Fruit fly (Drosophila melanogaster): ENCODE data around the gene Rich.

The Rich gene

dm6 chr3L:22277186-22277585 lies 14.5 kb upstream of the Rich start:
- TF ChIP-seq sage (GFP tag; optimal IDR thresholded peaks at IDR 0.05): no peak
- TF ChIP-seq Hr83 (GFP tag; optimal IDR thresholded peaks at IDR 0.05; ENCODE audit: poor library complexity, severe bottlenecking): no peak
- no peak for TF ChIP-seq Sp1 (GFP tag; optimal IDR thresholded peaks at IDR 0.05)
- no peak for TF ChIP-seq CG32264 (GFP tag; optimal IDR thresholded peaks at IDR 0.05)
- no peak for TF ChIP-seq lola (GFP tag; optimal IDR thresholded peaks at IDR 0.05)
- no peak for TF ChIP-seq foxo (GFP tag; optimal IDR thresholded peaks at IDR 0.05)
- peak; percentile 27 for TF ChIP-seq sv (GFP tag; optimal IDR thresholded peaks at IDR 0.05)

dm6 chr3L:22276614-22277013 lies 13.9 kb upstream of the Rich start:
- TF ChIP-seq sv (GFP tag; optimal IDR thresholded peaks at IDR 0.05) (no peak), dmrt93B (GFP tag; optimal IDR thresholded peaks at IDR 0.05) (no peak), dl (GFP tag; optimal IDR thresholded peaks at IDR 0.05; ENCODE audit: insufficient read depth in 1 of 2, partially characterized antibody in 2 of 2) (no peak), CG9705 (GFP tag; optimal IDR thresholded peaks at IDR 0.05) (no peak), fru (GFP tag; optimal IDR thresholded peaks at IDR 0.05) (no peak), Sp1 (GFP tag; optimal IDR thresholded peaks at IDR 0.05) (no peak)

dm6 chr3L:22275989-22276388 lies 13.3 kb upstream of the Rich start:
- no peak for TF ChIP-seq HLH106 (tag; optimal IDR thresholded peaks at IDR 0.05)
- TF ChIP-seq Myc (optimal IDR thresholded peaks at IDR 0.05): no peak
- TF ChIP-seq brk (GFP tag; optimal IDR thresholded peaks at IDR 0.05): no peak
- no peak for TF ChIP-seq N (GFP tag; optimal IDR thresholded peaks at IDR 0.05)
- TF ChIP-seq foxo (GFP tag; optimal IDR thresholded peaks at IDR 0.05): no peak
- no peak for TF ChIP-seq rgr (GFP tag; optimal IDR thresholded peaks at IDR 0.05)
- TF ChIP-seq sage (GFP tag; optimal IDR thresholded peaks at IDR 0.05): no peak
- TF ChIP-seq Mio (GFP tag; optimal IDR thresholded peaks at IDR 0.05): no peak
- TF ChIP-seq br (GFP tag; optimal IDR thresholded peaks at IDR 0.05): no peak
- TF ChIP-seq h (GFP tag; optimal IDR thresholded peaks at IDR 0.05): no peak
- TF ChIP-seq Vsx2 (GFP tag; optimal IDR thresholded peaks at IDR 0.05; ENCODE audit: partially characterized antibody): no peak
- TF ChIP-seq Abd-B (GFP tag; optimal IDR thresholded peaks at IDR 0.05): no peak
- TF ChIP-seq usp (GFP tag; optimal IDR thresholded peaks at IDR 0.05): no peak
- no peak for TF ChIP-seq Hr78 (GFP tag; optimal IDR thresholded peaks at IDR 0.05)
- TF ChIP-seq ey (GFP tag; optimal IDR thresholded peaks at IDR 0.05): no peak
- TF ChIP-seq lola (GFP tag; optimal IDR thresholded peaks at IDR 0.05): no peak
- TF ChIP-seq Dfd (GFP tag; optimal IDR thresholded peaks at IDR 0.05): no peak
- TF ChIP-seq CG9705 (GFP tag; optimal IDR thresholded peaks at IDR 0.05): no peak
- TF ChIP-seq dmrt93B (GFP tag; optimal IDR thresholded peaks at IDR 0.05): no peak

dm6 chr3L:22273529-22274301 lies 11.0 kb upstream of the Rich start, which contains the start of gene Srpk79D:
Gene Srpk79D, plus strand, starts transcription at chr3L:22273985.
- TF ChIP-seq Hr78 (GFP tag; optimal IDR thresholded peaks at IDR 0.05): no peak
- TF ChIP-seq ey (GFP tag; optimal IDR thresholded peaks at IDR 0.05): no peak
- no peak for TF ChIP-seq Mio (GFP tag; optimal IDR thresholded peaks at IDR 0.05)
- TF ChIP-seq lola (GFP tag; optimal IDR thresholded peaks at IDR 0.05): no peak
- no peak for TF ChIP-seq jim (GFP tag; optimal IDR thresholded peaks at IDR 0.05)
- no peak for TF ChIP-seq fru (GFP tag; optimal IDR thresholded peaks at IDR 0.05)
- no peak for TF ChIP-seq foxo (GFP tag; optimal IDR thresholded peaks at IDR 0.05)
- no peak for TF ChIP-seq dsf (GFP tag; optimal IDR thresholded peaks at IDR 0.05; ENCODE audit: borderline replicate concordance)
- TF ChIP-seq usp (GFP tag; optimal IDR thresholded peaks at IDR 0.05): no peak
- no peak for TF ChIP-seq CG9705 (GFP tag; optimal IDR thresholded peaks at IDR 0.05)

- TF ChIP-seq Vsx2 (GFP tag; optimal IDR thresholded peaks at IDR 0.05; ENCODE audit: partially characterized antibody) (no peak), Hnf4 (GFP tag; optimal IDR thresholded peaks at IDR 0.05) (peak; percentile 67), h (GFP tag; optimal IDR thresholded peaks at IDR 0.05) (peak; percentile 66), Dfd (GFP tag; optimal IDR thresholded peaks at IDR 0.05) (no peak), usp (GFP tag; optimal IDR thresholded peaks at IDR 0.05) (no peak), CG9705 (GFP tag; optimal IDR thresholded peaks at IDR 0.05) (no peak), CG32264 (GFP tag; optimal IDR thresholded peaks at IDR 0.05) (no peak), fru (GFP tag; optimal IDR thresholded peaks at IDR 0.05) (peak; percentile 49), woc (GFP tag; optimal IDR thresholded peaks at IDR 0.05) (peak; percentile 52), sage (GFP tag; optimal IDR thresholded peaks at IDR 0.05) (no peak), N (GFP tag; optimal IDR thresholded peaks at IDR 0.05) (no peak), psq (GFP tag; optimal IDR thresholded peaks at IDR 0.05) (no peak), ey (GFP tag; optimal IDR thresholded peaks at IDR 0.05) (peak; percentile 33), HLH106 (tag; optimal IDR thresholded peaks at IDR 0.05) (peak; percentile 13), foxo (GFP tag; optimal IDR thresholded peaks at IDR 0.05) (peak in 1 of 2 experiments; percentile 66), jim (GFP tag; optimal IDR thresholded peaks at IDR 0.05) (no peak), GATAd (GFP tag; optimal IDR thresholded peaks at IDR 0.05) (no peak), Rel (GFP tag; optimal IDR thresholded peaks at IDR 0.05) (no peak), Rel (tag; optimal IDR thresholded peaks at IDR 0.05) (no peak), Myc (optimal IDR thresholded peaks at IDR 0.05) (peak; percentile 28), Sp1 (GFP tag; optimal IDR thresholded peaks at IDR 0.05) (peak; percentile 49), Dif (GFP tag; optimal IDR thresholded peaks at IDR 0.05; ENCODE audit: partially characterized antibody) (no peak), OdsH (GFP tag; optimal IDR thresholded peaks at IDR 0.05) (peak; percentile 19), pan (optimal IDR thresholded peaks at IDR 0.05) (no peak), Abd-B (GFP tag; optimal IDR thresholded peaks at IDR 0.05) (no peak), dl (GFP tag; optimal IDR thresholded peaks at IDR 0.05; ENCODE audit: insufficient read depth in 1 of 2, partially characterized antibody in 2 of 2) (no peak), Hr78 (GFP tag; optimal IDR thresholded peaks at IDR 0.05) (no peak), sv (GFP tag; optimal IDR thresholded peaks at IDR 0.05) (no peak)
These were observed 4.7 kb upstream of the Rich start, which contains the start of gene Csp for dm6 chr3L:22267248-22267957. Gene Csp, plus strand, starts transcription at chr3L:22267382.

All from whole organism, wandering third instar larva.